Worm (Caenorhabditis elegans) whole organism, L3 larva: ENCODE results near the gene ech-9.

Experiments
- elt-1 ChIP-seq: fragments of 150-350 bp; optimal IDR thresholded peaks from 2 replicates; lab custom pipeline; 2014; ENCODE audit warnings: missing biosample characterization, missing genetic modification characterization
- nhr-12 ChIP-seq: fragments of 150-350 bp; optimal IDR thresholded peaks from 2 replicates; lab custom pipeline; 2014; ENCODE audit warnings: missing biosample characterization, missing genetic modification characterization
- nhr-25 ChIP-seq: sonication (generic microtip); optimal IDR thresholded peaks from 2 replicates; lab custom pipeline; 2017; ENCODE audit warnings: missing biosample characterization, missing genetic modification characterization
- pha-4 ChIP-seq: fragments of 150-350 bp; optimal IDR thresholded peaks from 2 replicates; lab custom pipeline; 2014; ENCODE audit warnings: missing biosample characterization, missing genetic modification reagents, missing genetic modification characterization
- snpc-4 ChIP-seq: fragments of 150-350 bp; optimal IDR thresholded peaks from 2 replicates; lab custom pipeline; 2014; ENCODE audit warnings: missing biosample characterization, missing genetic modification characterization
- tbx-2 ChIP-seq: sonication (generic microtip); optimal IDR thresholded peaks from 2 replicates; lab custom pipeline; 2016; ENCODE audit warnings: mild to moderate bottlenecking, missing genetic modification characterization, missing compliant biosample characterization
- unc-39 ChIP-seq: sonication (generic microtip); optimal IDR thresholded peaks from 4 replicates; lab custom pipeline; 2017; ENCODE audit warnings: missing biosample characterization, missing genetic modification characterization

DNA sequence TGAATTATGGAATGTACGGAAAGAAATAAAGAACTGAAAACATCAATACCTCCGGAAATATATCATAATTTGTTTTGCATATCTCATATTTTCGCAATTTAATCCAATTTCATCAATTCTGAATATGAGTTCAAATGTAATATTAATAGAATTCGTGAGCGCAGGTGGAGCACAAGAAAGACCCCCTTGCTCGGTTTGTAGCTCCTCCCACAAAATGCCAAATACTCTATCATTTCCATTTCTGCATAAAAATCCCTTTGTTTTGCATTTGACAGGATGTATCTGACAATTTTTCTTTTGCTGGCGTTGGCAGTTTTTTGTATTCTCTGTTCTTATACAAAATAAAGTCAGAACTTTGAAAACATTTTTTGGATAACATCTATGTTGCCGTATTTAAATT, 39.9 kb upstream of the ech-9 start:
- TF ChIP-seq tbx-2 (tag; lab: Kevin White, UChicago) (no peak), elt-1 (tag; lab: Kevin White, UChicago) (no peak), nhr-12 (tag; lab: Kevin White, UChicago) (no peak), unc-39 (tag; lab: Kevin White, UChicago) (no peak), nhr-25 (tag; lab: Kevin White, UChicago) (no peak), snpc-4 (tag; lab: Kevin White, UChicago) (no peak), pha-4 (tag; lab: Kevin White, UChicago) (no peak)
